Fruit fly (Drosophila melanogaster) whole organism: Measurements from ENCODE around the gene Pburs.

Experiments
- CG8478 ChIP-seq: fragments of >200 bp; optimal IDR thresholded peaks from 2 replicates; lab custom pipeline; 2018; ENCODE audit warnings: inconsistent platforms
- pan ChIP-seq: fragments of >200 bp; optimal IDR thresholded peaks from 2 replicates; lab custom pipeline; 2017
- psq ChIP-seq: fragments of >200 bp; optimal IDR thresholded peaks from 2 replicates; lab custom pipeline; 2017
- usp ChIP-seq: fragments of >200 bp; optimal IDR thresholded peaks from 2 replicates; lab custom pipeline; 2017; ENCODE audit warnings: missing biosample characterization, missing genetic modification characterization, mixed read lengths

DNA sequence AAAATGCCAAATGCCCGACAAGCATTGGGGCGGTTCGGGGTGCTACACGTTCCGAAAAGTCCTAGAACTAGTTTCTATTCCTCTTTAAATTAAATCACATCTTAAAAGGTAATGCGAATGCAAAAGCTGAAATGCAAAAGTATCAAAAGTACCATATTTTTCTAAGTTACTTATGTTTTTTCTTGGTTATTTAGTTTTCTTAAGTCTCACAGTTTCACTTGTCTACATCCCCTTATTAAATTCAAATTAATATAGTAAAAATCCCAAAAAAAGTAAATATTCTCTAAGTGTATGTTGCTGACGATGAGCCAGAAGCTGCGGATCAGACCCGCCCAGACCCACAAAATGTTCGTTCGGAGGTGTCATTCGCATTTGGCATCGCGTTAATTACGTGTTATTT, 16.5 kb downstream of the Pburs start:
- TF ChIP-seq CG8478 (lab: Kevin White, UChicago) (no peak), psq (lab: Kevin White, UChicago) (no peak), pan (lab: Kevin White, UChicago) (no peak), usp (GFP tag; lab: Kevin White, UChicago) (no peak)
